Worm (Caenorhabditis elegans) whole organism, early embryonic: Measurements from ENCODE around the gene ceh-34.

Source experiments
- F13C5.2 ChIP-seq: sonication (generic microtip); optimal IDR thresholded peaks from 2 replicates; lab custom pipeline; 2017; ENCODE audit warnings: mild to moderate bottlenecking, missing genetic modification characterization, inconsistent platforms, missing compliant biosample characterization
- aly-1 ChIP-seq: sonication (generic microtip); optimal IDR thresholded peaks from 2 replicates; lab custom pipeline; 2016; ENCODE audit warnings: missing genetic modification characterization, missing compliant biosample characterization
- ama-1 ChIP-seq: fragments of 150-350 bp; optimal IDR thresholded peaks from 2 replicates; lab custom pipeline; 2014
- ceh-36 ChIP-seq: sonication (generic microtip); optimal IDR thresholded peaks from 2 replicates; lab custom pipeline; 2016; ENCODE audit warnings: missing genetic modification characterization, inconsistent platforms, missing compliant biosample characterization
- ets-7 ChIP-seq: sonication (generic microtip); optimal IDR thresholded peaks from 2 replicates; lab custom pipeline; 2016; ENCODE audit warnings: missing genotype, missing genetic modification characterization, missing compliant biosample characterization
- flt-1 ChIP-seq: fragments of 200-800 bp; sonication (Bioruptor generic); IDR thresholded peaks from 2 replicates; pipeline ENCODE4 v1.3.6; 2022; ENCODE audit warnings: missing genetic modification characterization, missing compliant biosample characterization
- hmbx-1 ChIP-seq: sonication (generic microtip); optimal IDR thresholded peaks from 2 replicates; lab custom pipeline; 2016; ENCODE audit warnings: mild to moderate bottlenecking, missing genetic modification characterization, missing compliant biosample characterization
- hmg-4 ChIP-seq: fragments of 200-800 bp; sonication (Bioruptor generic); optimal IDR thresholded peaks from 2 replicates; lab custom pipeline; 2018; ENCODE audit warnings: mild to moderate bottlenecking, missing genetic modification characterization, missing compliant biosample characterization
- pes-1 ChIP-seq: fragments of 200-800 bp; sonication (Bioruptor generic); IDR thresholded peaks from 2 replicates; pipeline ENCODE4 v1.3.6; 2022; ENCODE audit warnings: missing genetic modification reagents, missing genetic modification characterization, missing compliant biosample characterization
- sea-1 ChIP-seq: fragments of 200-800 bp; sonication (Bioruptor generic); conservative IDR thresholded peaks from 2 replicates; pipeline ENCODE4 v1.3.6; 2022; ENCODE audit warnings: missing genetic modification characterization, missing compliant biosample characterization
- tbx-11 ChIP-seq: fragments of 200-800 bp; sonication (Bioruptor generic); IDR thresholded peaks from 2 replicates; pipeline ENCODE4 v1.3.6; 2022; ENCODE audit warnings: missing genetic modification characterization, missing compliant biosample characterization

ce11 chrV:5311635-5312034, 7.7 kb downstream of the ceh-34 start, which contains the start of gene C10G8.4:
- no peak for TF ChIP-seq ama-1 (lab: Kevin White, UChicago)
- TF ChIP-seq flt-1 (GFP tag; lab: Robert Waterston, UW): no peak
- TF ChIP-seq hmbx-1 (tag; lab: Kevin White, UChicago): no peak
- no peak for TF ChIP-seq sea-1 (GFP tag; lab: Robert Waterston, UW)
- no peak for TF ChIP-seq F13C5.2 (tag; lab: Kevin White, UChicago)
- no peak for TF ChIP-seq ceh-36
- no peak for TF ChIP-seq hmg-4 (GFP tag; lab: Kevin White, UChicago)
- TF ChIP-seq tbx-11 (GFP tag; lab: Robert Waterston, UW): no peak
- TF ChIP-seq pes-1 (GFP tag; lab: Robert Waterston, UW): no peak
- no peak for TF ChIP-seq aly-1 (tag; lab: Kevin White, UChicago)
- TF ChIP-seq ets-7 (tag; lab: Kevin White, UChicago): no peak
